Fruit fly (Drosophila melanogaster) whole organism, embryonic: ENCODE results near the gene CG31542.
A peak's percentile ranks its signal among the peaks of the same experiment; 100 is the strongest.

Source experiments
- CG10209 ChIP-seq: fragments of 200-800 bp; sonication (Bioruptor generic); optimal IDR thresholded peaks from 3 replicates; lab custom pipeline; 2017; ENCODE audit warnings: missing biosample characterization, mild to moderate bottlenecking, missing genetic modification characterization, missing genetic modification reagents
- CG10267 ChIP-seq: fragments of 200-800 bp; sonication (Bioruptor generic); optimal IDR thresholded peaks from 2 replicates; lab custom pipeline; 2018; ENCODE audit warnings: missing biosample characterization, mild to moderate bottlenecking, missing genetic modification characterization, moderate library complexity
- CG10462 ChIP-seq: fragments of 200-800 bp; sonication (Bioruptor generic); optimal IDR thresholded peaks from 2 replicates; lab custom pipeline; 2016; ENCODE audit warnings: missing biosample characterization, missing genetic modification characterization
- CG10543 ChIP-seq: fragments of 200-800 bp; sonication (Bioruptor generic); optimal IDR thresholded peaks from 3 replicates; lab custom pipeline; 2017; ENCODE audit warnings: missing biosample characterization, mild to moderate bottlenecking, missing genetic modification characterization, moderate library complexity
- CG10565 ChIP-seq: fragments of 200-800 bp; sonication (Bioruptor generic); optimal IDR thresholded peaks from 3 replicates; lab custom pipeline; 2016; ENCODE audit warnings: missing biosample characterization, mild to moderate bottlenecking, missing genetic modification characterization
- CG11398 ChIP-seq: fragments of 200-800 bp; sonication (Bioruptor generic); optimal IDR thresholded peaks from 2 replicates; lab custom pipeline; 2016; ENCODE audit warnings: missing biosample characterization, missing genetic modification characterization
- CG11695 ChIP-seq: fragments of 200-800 bp; sonication (Bioruptor generic); IDR thresholded peaks from 3 replicates; pipeline ENCODE4 v1.3.6; 2022; ENCODE audit warnings: missing biosample characterization, missing genetic modification characterization
- CG12942 ChIP-seq: fragments of 200-800 bp; sonication (Bioruptor generic); optimal IDR thresholded peaks from 3 replicates; lab custom pipeline; 2016; ENCODE audit warnings: missing biosample characterization, missing genetic modification characterization
- CG13624 ChIP-seq: fragments of 200-800 bp; sonication (Bioruptor generic); optimal IDR thresholded peaks from 2 replicates; lab custom pipeline; 2016; ENCODE audit warnings: missing biosample characterization, missing genetic modification characterization
- CG17385 ChIP-seq: fragments of 200-800 bp; sonication (Bioruptor generic); optimal IDR thresholded peaks from 3 replicates; lab custom pipeline; 2018; ENCODE audit warnings: missing biosample characterization, mild to moderate bottlenecking, missing genetic modification characterization
- CG17802 ChIP-seq: fragments of 200-800 bp; sonication (Bioruptor generic); optimal IDR thresholded peaks from 2 replicates; lab custom pipeline; 2018; ENCODE audit warnings: missing biosample characterization, mild to moderate bottlenecking, missing genetic modification characterization, moderate library complexity
- CG31224 ChIP-seq: fragments of 200-800 bp; sonication (Bioruptor generic); IDR thresholded peaks from 2 replicates; pipeline ENCODE4 v1.3.6; 2022; ENCODE audit warnings: missing biosample characterization, missing genetic modification characterization
- CG32767 ChIP-seq: fragments of 200-800 bp; sonication (Bioruptor generic); IDR thresholded peaks from 2 replicates; pipeline ENCODE4 v1.3.6; 2022; ENCODE audit warnings: missing biosample characterization, missing genetic modification characterization
- CG32772 ChIP-seq: fragments of 200-800 bp; sonication (Bioruptor generic); IDR thresholded peaks from 2 replicates; pipeline ENCODE4 v1.3.6; 2022; ENCODE audit warnings: missing biosample characterization, missing genetic modification characterization
- CG3281 ChIP-seq: fragments of 200-800 bp; sonication (Bioruptor generic); optimal IDR thresholded peaks from 3 replicates; lab custom pipeline; 2017; ENCODE audit warnings: missing biosample characterization, mild to moderate bottlenecking, missing genetic modification characterization
- CG33213 ChIP-seq: fragments of 200-800 bp; sonication (Bioruptor generic); optimal IDR thresholded peaks from 3 replicates; lab custom pipeline; 2016; ENCODE audit warnings: missing biosample characterization, missing genetic modification characterization
- CG34376 ChIP-seq: fragments of 200-800 bp; sonication (Bioruptor generic); optimal IDR thresholded peaks from 2 replicates; lab custom pipeline; 2018; ENCODE audit warnings: missing biosample characterization, mild to moderate bottlenecking, missing genetic modification characterization
- CG6689 ChIP-seq: fragments of 200-800 bp; sonication (Bioruptor generic); IDR thresholded peaks from 2 replicates; pipeline ENCODE4 v1.3.6; 2022; ENCODE audit warnings: missing biosample characterization, missing genetic modification characterization
- CG7271 ChIP-seq: fragments of 200-800 bp; sonication (Bioruptor generic); optimal IDR thresholded peaks from 2 replicates; lab custom pipeline; 2018; ENCODE audit warnings: missing biosample characterization, mild to moderate bottlenecking, missing genetic modification characterization, moderate library complexity
- CG7839 ChIP-seq: fragments of 200-800 bp; sonication (Bioruptor generic); optimal IDR thresholded peaks from 3 replicates; lab custom pipeline; 2018; ENCODE audit warnings: missing biosample characterization, mild to moderate bottlenecking, missing genetic modification characterization, moderate library complexity
- CG7928 ChIP-seq: fragments of 200-800 bp; sonication (Bioruptor generic); optimal IDR thresholded peaks from 2 replicates; lab custom pipeline; 2017; ENCODE audit warnings: missing biosample characterization, mild to moderate bottlenecking, missing genetic modification characterization
- CG8388 ChIP-seq: fragments of 200-800 bp; sonication (Bioruptor generic); optimal IDR thresholded peaks from 2 replicates; lab custom pipeline; 2019; ENCODE audit warnings: missing biosample characterization, mild to moderate bottlenecking, missing genetic modification characterization, moderate library complexity
- CG9609 ChIP-seq: fragments of 200-800 bp; sonication (Bioruptor generic); optimal IDR thresholded peaks from 3 replicates; lab custom pipeline; 2016; ENCODE audit warnings: missing biosample characterization, missing genetic modification characterization
- CTCF ChIP-seq: fragments of 200-800 bp; sonication (Bioruptor generic); optimal IDR thresholded peaks from 2 replicates; lab custom pipeline; 2017; ENCODE audit warnings: missing biosample characterization, mild to moderate bottlenecking, missing genetic modification characterization, moderate library complexity
- Doc2 ChIP-seq: fragments of 200-800 bp; sonication (Bioruptor generic); IDR thresholded peaks from 2 replicates; pipeline ENCODE4 v1.3.6; 2022; ENCODE audit warnings: missing biosample characterization, missing genetic modification characterization
- Drgx ChIP-seq: fragments of 200-800 bp; sonication (Bioruptor generic); IDR thresholded peaks from 2 replicates; pipeline ENCODE4 v1.3.6; 2022; ENCODE audit warnings: missing biosample characterization, missing genetic modification characterization
- Fer3 ChIP-seq: fragments of 200-800 bp; sonication (Bioruptor generic); optimal IDR thresholded peaks from 2 replicates; lab custom pipeline; 2018; ENCODE audit warnings: missing biosample characterization, mild to moderate bottlenecking, missing genetic modification characterization, moderate library complexity
- Gsc ChIP-seq: fragments of 200-800 bp; sonication (Bioruptor generic); IDR thresholded peaks from 2 replicates; pipeline ENCODE4 v1.3.6; 2022; ENCODE audit warnings: missing biosample characterization, missing genetic modification characterization
- Myb ChIP-seq: fragments of 200-800 bp; sonication (Bioruptor generic); optimal IDR thresholded peaks from 2 replicates; lab custom pipeline; 2016; ENCODE audit warnings: missing biosample characterization, missing genetic modification characterization
- Neu2 ChIP-seq: fragments of 200-800 bp; sonication (Bioruptor generic); optimal IDR thresholded peaks from 3 replicates; lab custom pipeline; 2016; ENCODE audit warnings: missing biosample characterization, missing genetic modification characterization, borderline replicate concordance
- Nf-YB ChIP-seq: fragments of 200-800 bp; sonication (Bioruptor generic); optimal IDR thresholded peaks from 3 replicates; lab custom pipeline; 2019; ENCODE audit warnings: missing biosample characterization, mild to moderate bottlenecking, missing genetic modification characterization, moderate library complexity
- Nf-YC ChIP-seq: fragments of 200-800 bp; optimal IDR thresholded peaks from 3 replicates; lab custom pipeline; 2019; ENCODE audit warnings: missing biosample characterization, mild to moderate bottlenecking, missing genetic modification characterization, moderate library complexity
- Oli ChIP-seq: fragments of 200-800 bp; sonication (Bioruptor generic); optimal IDR thresholded peaks from 2 replicates; lab custom pipeline; 2018; ENCODE audit warnings: missing biosample characterization, mild to moderate bottlenecking, missing genetic modification characterization, moderate library complexity
- Sin3A ChIP-seq: fragments of >200 bp; optimal IDR thresholded peaks from 2 replicates; lab custom pipeline; 2018
- al ChIP-seq: fragments of 200-800 bp; sonication (Bioruptor generic); IDR thresholded peaks from 2 replicates; pipeline ENCODE4 v1.3.6; 2022; ENCODE audit warnings: missing biosample characterization, missing genetic modification characterization
- chm ChIP-seq: fragments of 200-800 bp; sonication (Bioruptor generic); IDR thresholded peaks from 2 replicates; pipeline ENCODE4 v1.3.6; 2022; ENCODE audit warnings: missing biosample characterization, missing genetic modification characterization
- emc ChIP-seq: fragments of 200-800 bp; sonication (Bioruptor generic); optimal IDR thresholded peaks from 2 replicates; lab custom pipeline; 2016; ENCODE audit warnings: missing biosample characterization, missing genetic modification characterization
- en ChIP-seq: fragments of 200-800 bp; sonication (Bioruptor generic); optimal IDR thresholded peaks from 2 replicates; lab custom pipeline; 2016; ENCODE audit warnings: missing biosample characterization, missing genetic modification characterization
- ftz-f1 ChIP-seq: fragments of 200-800 bp; sonication (Bioruptor generic); optimal IDR thresholded peaks from 2 replicates; lab custom pipeline; 2016; ENCODE audit warnings: missing biosample characterization, missing genetic modification characterization
- grau ChIP-seq: fragments of 200-800 bp; optimal IDR thresholded peaks from 3 replicates; lab custom pipeline; 2019; ENCODE audit warnings: missing biosample characterization, mild to moderate bottlenecking, missing genetic modification characterization, moderate library complexity
- hbn ChIP-seq: fragments of 200-800 bp; sonication (Bioruptor generic); IDR thresholded peaks from 2 replicates; pipeline ENCODE4 v1.3.6; 2022; ENCODE audit warnings: missing biosample characterization, missing genetic modification characterization; ENCODE audit not compliant: partially characterized antibody
- jumu ChIP-seq: fragments of 200-800 bp; sonication (Bioruptor generic); optimal IDR thresholded peaks from 3 replicates; lab custom pipeline; 2016; ENCODE audit warnings: missing biosample characterization, missing genetic modification characterization
- luna ChIP-seq: fragments of 200-800 bp; sonication (Bioruptor generic); optimal IDR thresholded peaks from 2 replicates; lab custom pipeline; 2016; ENCODE audit warnings: missing biosample characterization, missing genetic modification characterization
- maf-S ChIP-seq: fragments of 200-800 bp; sonication (Bioruptor generic); optimal IDR thresholded peaks from 2 replicates; lab custom pipeline; 2016; ENCODE audit warnings: missing biosample characterization, missing genetic modification characterization
- odd ChIP-seq: fragments of 200-800 bp; sonication (Bioruptor generic); optimal IDR thresholded peaks from 2 replicates; lab custom pipeline; 2017; ENCODE audit warnings: missing biosample characterization, mild to moderate bottlenecking, missing genetic modification characterization
- pan ChIP-seq, 4 experiments: fragments of >200 bp in 3 of 4; fragments of 200-800 bp in 1 of 4; sonication (Bioruptor generic) in 1 of 4; optimal IDR thresholded peaks in 3 of 4; IDR thresholded peaks in 1 of 4; 2 replicates each; pipeline versions ENCODE4 v1.3.6 to Lab custom; 2017 to 2022; ENCODE audit warnings: missing biosample characterization in 2 of 4, missing genetic modification characterization in 2 of 4, mixed read lengths in 1 of 4
- repo ChIP-seq: fragments of 200-800 bp; sonication (Bioruptor generic); optimal IDR thresholded peaks from 2 replicates; lab custom pipeline; 2016; ENCODE audit warnings: missing biosample characterization, missing genetic modification characterization
- sens-2 ChIP-seq: fragments of 200-800 bp; sonication (Bioruptor generic); IDR thresholded peaks from 2 replicates; pipeline ENCODE4 v1.3.6; 2022; ENCODE audit warnings: missing biosample characterization, missing genetic modification characterization
- sima ChIP-seq: fragments of 200-800 bp; sonication (Bioruptor generic); optimal IDR thresholded peaks from 2 replicates; lab custom pipeline; 2016; ENCODE audit warnings: missing biosample characterization, missing genetic modification characterization
- tin ChIP-seq: fragments of 200-800 bp; sonication (Bioruptor generic); optimal IDR thresholded peaks from 3 replicates; lab custom pipeline; 2016; ENCODE audit warnings: missing biosample characterization, missing genetic modification characterization
- twi ChIP-seq: fragments of 200-800 bp; optimal IDR thresholded peaks from 2 replicates; lab custom pipeline; 2019; ENCODE audit warnings: missing biosample characterization, mild to moderate bottlenecking, missing genetic modification characterization, moderate library complexity

Gene CG31542

dm6 chr3R:5361681-5362319, 7.5 kb upstream of the CG31542 start (continued):
- peak; percentile 77 for TF ChIP-seq CG3281 (GFP tag; lab: Kevin White, UChicago)
- TF ChIP-seq CG11695: peak; percentile 78
- TF ChIP-seq Neu2 (GFP tag; lab: Kevin White, UChicago): no peak
- TF ChIP-seq hbn (GFP tag; lab: Robert Waterston, UW): no peak
- TF ChIP-seq CG32772 (GFP tag; lab: Robert Waterston, UW): peak; percentile 79
- TF ChIP-seq CG11398 (GFP tag; lab: Kevin White, UChicago): peak; percentile 54
- TF ChIP-seq Doc2 (GFP tag; lab: Robert Waterston, UW): no peak
- TF ChIP-seq CG13624 (GFP tag; lab: Kevin White, UChicago): peak; percentile 88
- TF ChIP-seq CG7928 (GFP tag; lab: Kevin White, UChicago): peak; percentile 31
- TF ChIP-seq twi (tag; lab: Kevin White, UChicago): peak; percentile 12
- TF ChIP-seq CG31224: peak; percentile 73
- peak; percentile 67 for TF ChIP-seq odd
- peak; percentile 88 for TF ChIP-seq chm
- peak; percentile 71 for TF ChIP-seq repo (GFP tag; lab: Kevin White, UChicago)
- peak; percentile 85 for TF ChIP-seq Oli
- TF ChIP-seq jumu (GFP tag; lab: Kevin White, UChicago): peak; percentile 88
- TF ChIP-seq CG10543 (GFP tag; lab: Kevin White, UChicago): peak; percentile 28
- TF ChIP-seq CG6689 (GFP tag; lab: Robert Waterston, UW): peak; percentile 87
- peak; percentile 26 for TF ChIP-seq CG7271
- TF ChIP-seq tin: peak; percentile 83
- TF ChIP-seq Drgx (GFP tag; lab: Robert Waterston, UW): peak; percentile 94
- peak; percentile 66; the same call in 1 of the 2 replicates for TF ChIP-seq sens-2
- peak; percentile 37 for TF ChIP-seq Nf-YC
- peak; percentile 60 for TF ChIP-seq CG10462 (GFP tag; lab: Kevin White, UChicago)
- peak; percentile 54 for TF ChIP-seq en (GFP tag; lab: Kevin White, UChicago)
- peak; percentile 82 for TF ChIP-seq CG10209 (GFP tag; lab: Kevin White, UChicago)
- peak; percentile 61 for TF ChIP-seq Nf-YB (GFP tag; lab: Kevin White, UChicago)
- peak; percentile 59 for TF ChIP-seq emc (GFP tag; lab: Kevin White, UChicago)
- peak; percentile 83 for TF ChIP-seq Fer3 (tag; lab: Kevin White, UChicago)
- TF ChIP-seq luna (GFP tag; lab: Kevin White, UChicago): no peak
- TF ChIP-seq grau (tag; lab: Kevin White, UChicago): peak; percentile 97
- no peak for TF ChIP-seq CG34376 (GFP tag; lab: Kevin White, UChicago)
- TF ChIP-seq CG8388 (GFP tag; lab: Kevin White, UChicago): peak; percentile 68
- TF ChIP-seq CG17802: peak; percentile 39
- peak; percentile 74 for TF ChIP-seq CG17385
- TF ChIP-seq ftz-f1 (GFP tag; lab: Kevin White, UChicago): peak; percentile 9
- TF ChIP-seq Sin3A: no peak
- TF ChIP-seq CG10267: peak; percentile 66
- TF ChIP-seq pan (optimal IDR thresholded peaks at IDR 0.05; lab: Kevin White, UChicago): no peak
- TF ChIP-seq pan (GFP tag; optimal IDR thresholded peaks at IDR 0.05 in 1 of 2, IDR thresholded peaks at IDR 0.05 in 1 of 2): peak in 1 of 2 experiments; percentile 89
- TF ChIP-seq al (GFP tag; lab: Robert Waterston, UW): peak; percentile 86
- TF ChIP-seq CG9609: peak; percentile 70
- no peak for TF ChIP-seq CTCF (GFP tag; lab: Kevin White, UChicago)
- TF ChIP-seq CG12942 (GFP tag; lab: Kevin White, UChicago): peak; percentile 59
- peak; percentile 78; the same call in 1 of the 2 replicates for TF ChIP-seq CG32767
- TF ChIP-seq CG10565: no peak
- peak; percentile 72 for TF ChIP-seq maf-S
- peak; percentile 87 for TF ChIP-seq CG7839
- TF ChIP-seq CG33213 (GFP tag; lab: Kevin White, UChicago): peak; percentile 69
- no peak; the same call in 1 of the 2 replicates for TF ChIP-seq Gsc (GFP tag; lab: Robert Waterston, UW)
- peak; percentile 63 for TF ChIP-seq Myb
- TF ChIP-seq sima (GFP tag; lab: Kevin White, UChicago): peak; percentile 30
